Worm (Caenorhabditis elegans) whole organism, mixed stage, embryonic: ENCODE results near the gene mup-2.

Source experiments
- M03D4.4 ChIP-seq: sonication (generic microtip); optimal IDR thresholded peaks from 2 replicates; lab custom pipeline; 2017; ENCODE audit warnings: mild to moderate bottlenecking, missing genetic modification characterization, missing compliant biosample characterization
- ces-1 ChIP-seq: fragments of 150-350 bp; optimal IDR thresholded peaks from 2 replicates; lab custom pipeline; 2014; ENCODE audit warnings: missing biosample characterization, missing genetic modification reagents, missing genetic modification characterization
- lsy-2 ChIP-seq: fragments of 150-350 bp; optimal IDR thresholded peaks from 2 replicates; lab custom pipeline; 2014; ENCODE audit warnings: missing biosample characterization, missing genetic modification characterization
- mep-1 ChIP-seq: fragments of 150-350 bp; optimal IDR thresholded peaks from 2 replicates; lab custom pipeline; 2017; ENCODE audit warnings: missing biosample characterization, missing genetic modification reagents, missing genetic modification characterization, inconsistent platforms
- nhr-12 ChIP-seq: fragments of 150-350 bp; optimal IDR thresholded peaks from 2 replicates; lab custom pipeline; 2014; ENCODE audit warnings: missing biosample characterization, missing genetic modification characterization
- nhr-237 ChIP-seq: fragments of 150-350 bp; optimal IDR thresholded peaks from 2 replicates; lab custom pipeline; 2014; ENCODE audit warnings: missing biosample characterization, missing genetic modification characterization
- pha-4 ChIP-seq: fragments of 150-350 bp; optimal IDR thresholded peaks from 2 replicates; lab custom pipeline; 2018; ENCODE audit warnings: missing biosample characterization, missing genetic modification reagents, missing genetic modification characterization
- snpc-4 ChIP-seq: fragments of 150-350 bp; optimal IDR thresholded peaks from 2 replicates; lab custom pipeline; 2014; ENCODE audit warnings: missing biosample characterization, missing genetic modification characterization
- unc-120 ChIP-seq: sonication (generic microtip); optimal IDR thresholded peaks from 2 replicates; lab custom pipeline; 2017; ENCODE audit warnings: missing genetic modification characterization, missing compliant biosample characterization; ENCODE audit not compliant: poor library complexity, severe bottlenecking
- unc-62 ChIP-seq: fragments of 150-350 bp; optimal IDR thresholded peaks from 2 replicates; lab custom pipeline; 2014; ENCODE audit warnings: missing biosample characterization, missing genetic modification reagents, missing genetic modification characterization

DNA sequence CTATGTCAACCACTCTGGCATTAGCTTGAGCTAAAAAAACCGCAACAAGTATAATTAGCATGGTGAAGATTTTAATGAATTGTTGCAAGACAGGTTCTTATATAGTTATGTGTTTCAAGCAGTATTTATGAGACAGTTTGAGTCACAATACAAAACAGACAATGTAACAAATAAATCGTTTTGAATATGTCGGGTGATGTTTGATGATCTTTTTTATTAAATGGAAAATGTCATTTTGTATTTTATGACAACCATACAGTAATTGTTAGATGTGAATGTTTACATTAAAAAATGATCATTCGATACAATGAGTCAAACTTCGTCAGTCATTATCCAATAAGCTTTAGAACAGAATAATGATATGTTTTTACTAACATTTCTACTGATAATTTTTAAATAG is 33.3 kb upstream of the mup-2 start, which contains the start of gene K10C2.7:
- TF ChIP-seq lsy-2 (tag; lab: Kevin White, UChicago) (no peak), nhr-237 (no peak), pha-4 (no peak), mep-1 (tag; lab: Kevin White, UChicago) (no peak), unc-120 (tag; lab: Kevin White, UChicago) (no peak), nhr-12 (tag; lab: Kevin White, UChicago) (no peak), ces-1 (GFP tag; lab: Kevin White, UChicago) (no peak), unc-62 (GFP tag; lab: Kevin White, UChicago) (no peak), snpc-4 (no peak), M03D4.4 (tag; lab: Kevin White, UChicago) (no peak)
